Worm (Caenorhabditis elegans): ENCODE data around the gene str-71.

str-71 gene

ce11 chrV:15413847-15414246, 45.1 kb downstream of the str-71 start, which contains the start of gene srh-264:
Gene srh-264 (plus strand): TSS chrV:15414147.
- no peak for TF ChIP-seq ZK546.5 (tag; optimal IDR thresholded peaks at IDR 0.05)
- TF ChIP-seq egl-27 (tag; optimal IDR thresholded peaks at IDR 0.05), result no peak
- TF ChIP-seq zag-1 (tag; optimal IDR thresholded peaks at IDR 0.05), result no peak
- no peak for TF ChIP-seq daf-12 (tag; optimal IDR thresholded peaks at IDR 0.05)
- no peak for TF ChIP-seq ceh-9 (tag; optimal IDR thresholded peaks at IDR 0.05)
- TF ChIP-seq pqm-1 (tag; optimal IDR thresholded peaks at IDR 0.05), result no peak
- TF ChIP-seq elt-1 (tag; optimal IDR thresholded peaks at IDR 0.05), result no peak
- no peak for TF ChIP-seq snpc-4 (tag; optimal IDR thresholded peaks at IDR 0.05)
- no peak for TF ChIP-seq fos-1 (tag; optimal IDR thresholded peaks at IDR 0.05)
- no peak for TF ChIP-seq unc-62 (GFP tag; optimal IDR thresholded peaks at IDR 0.05)
- TF ChIP-seq nhr-67 (tag; optimal IDR thresholded peaks at IDR 0.05), result no peak
- no peak for TF ChIP-seq mml-1 (tag; optimal IDR thresholded peaks at IDR 0.05)
- no peak for TF ChIP-seq pha-4 (tag; optimal IDR thresholded peaks at IDR 0.05)

- no peak for TF ChIP-seq skn-1 (tag; optimal IDR thresholded peaks at IDR 0.05)
- no peak for TF ChIP-seq nhr-12 (tag; optimal IDR thresholded peaks at IDR 0.05)
- no peak for TF ChIP-seq ceh-28 (tag; optimal IDR thresholded peaks at IDR 0.05)
- no peak for TF ChIP-seq unc-62 (GFP tag; optimal IDR thresholded peaks at IDR 0.05)
- no peak for TF ChIP-seq nhr-11 (tag; optimal IDR thresholded peaks at IDR 0.05)
- no peak for TF ChIP-seq nhr-67 (tag; optimal IDR thresholded peaks at IDR 0.05)
- no peak for TF ChIP-seq nfya-1 (tag; optimal IDR thresholded peaks at IDR 0.05; ENCODE audit: insufficient read depth)
- TF ChIP-seq elt-1 (tag; optimal IDR thresholded peaks at IDR 0.05), result no peak
- no peak for TF ChIP-seq nhr-237 (tag; optimal IDR thresholded peaks at IDR 0.05)
- TF ChIP-seq lin-15B (tag; optimal IDR thresholded peaks at IDR 0.05), result no peak
- no peak for TF ChIP-seq elt-2 (tag; optimal IDR thresholded peaks at IDR 0.05)
- TF ChIP-seq mml-1 (tag; optimal IDR thresholded peaks at IDR 0.05), result no peak
- no peak for TF ChIP-seq unc-39 (tag; optimal IDR thresholded peaks at IDR 0.05)
- TF ChIP-seq sea-2 (GFP tag; optimal IDR thresholded peaks at IDR 0.05), result no peak
- no peak for TF ChIP-seq snpc-4 (tag; optimal IDR thresholded peaks at IDR 0.05)
- TF ChIP-seq jun-1 (tag; optimal IDR thresholded peaks at IDR 0.05), result no peak
- no peak for TF ChIP-seq ceh-16 (tag; optimal IDR thresholded peaks at IDR 0.05)
These were observed 46.4 kb downstream of the str-71 start, which contains the start of gene srbc-63 for ce11 chrV:15412625-15413024. Gene srbc-63 (minus strand): TSS chrV:15412725.

Data from whole organism, L3 larva.